Worm (Caenorhabditis elegans): ENCODE results near the gene F28H6.7.

DNA sequence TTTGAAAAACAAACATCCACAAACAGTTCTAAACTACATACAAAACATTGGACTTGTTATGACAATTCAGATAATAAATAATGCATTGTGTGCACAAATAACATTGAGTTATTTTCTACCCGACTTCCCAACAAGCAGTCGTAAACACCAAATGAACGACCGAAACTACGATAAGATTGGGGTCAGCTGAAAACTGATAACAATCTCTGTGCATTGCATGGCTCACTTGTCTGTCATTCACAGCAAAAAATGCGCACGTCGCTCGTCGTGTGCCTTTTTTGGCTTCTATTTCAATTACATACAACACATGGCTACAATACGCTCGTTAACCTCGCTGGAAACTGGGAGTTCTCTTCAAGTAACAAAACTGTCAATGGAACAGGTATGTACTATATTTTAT is 45.0 kb upstream of the F28H6.7 start, which contains the start of gene C33G3.4:
- TF ChIP-seq hlh-30 (tag; optimal IDR thresholded peaks at IDR 0.05; ENCODE audit: insufficient read depth) (no peak), pag-3 (tag; optimal IDR thresholded peaks at IDR 0.05; ENCODE audit: borderline replicate concordance) (no peak), fkh-6 (tag; optimal IDR thresholded peaks at IDR 0.05) (no peak), ets-4 (tag; optimal IDR thresholded peaks at IDR 0.05) (no peak), ceh-31 (tag; optimal IDR thresholded peaks at IDR 0.05) (no peak), hlh-8 (tag; optimal IDR thresholded peaks at IDR 0.05) (no peak), elt-2 (tag; optimal IDR thresholded peaks at IDR 0.05) (peak; percentile 86), fkh-10 (GFP tag; optimal IDR thresholded peaks at IDR 0.05) (no peak), lin-11 (tag; optimal IDR thresholded peaks at IDR 0.05) (no peak), ceh-22 (tag; optimal IDR thresholded peaks at IDR 0.05) (no peak), fax-1 (tag; optimal IDR thresholded peaks at IDR 0.05) (no peak)

All from whole organism, late embryonic.